Fruit fly (Drosophila melanogaster): ENCODE measurements around the gene CG15544.

DNA sequence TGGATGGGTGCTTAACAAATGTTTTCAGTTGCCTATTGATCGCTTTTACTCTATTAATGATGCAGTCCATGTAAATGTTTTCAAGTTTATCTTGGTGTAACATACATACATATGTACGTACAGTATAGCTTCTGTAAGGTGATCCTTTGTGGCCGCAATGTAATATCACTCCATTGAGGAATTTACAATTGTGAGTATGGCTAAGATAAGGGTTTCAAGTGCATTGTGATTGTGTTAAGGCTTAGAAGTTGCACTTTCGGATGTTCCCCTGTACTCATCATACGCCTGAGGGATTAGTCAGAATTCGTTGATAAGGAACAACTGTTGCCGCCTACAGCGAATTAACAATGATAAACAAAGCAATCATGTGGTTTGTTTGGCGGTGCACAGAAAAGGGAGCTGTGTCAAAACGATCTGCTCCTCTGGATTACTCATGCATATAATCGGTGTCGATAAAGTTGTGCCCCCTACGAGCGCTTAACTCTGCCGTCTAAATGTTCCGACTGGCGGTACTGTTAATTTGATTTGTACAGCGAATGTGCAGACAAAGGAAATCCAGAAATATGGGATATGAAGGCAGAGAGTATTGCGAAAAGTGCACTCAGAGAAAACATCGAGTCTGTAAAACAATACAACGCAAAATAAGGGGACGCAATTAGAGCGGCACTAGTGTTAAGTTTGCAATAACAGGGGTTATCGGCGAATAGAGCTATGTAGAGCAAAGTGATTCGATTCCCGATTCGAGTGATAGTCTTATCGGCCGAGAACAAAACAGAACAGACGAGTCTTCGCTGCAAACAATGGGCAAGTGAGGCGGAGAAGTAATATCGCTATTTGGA is 60.3 kb downstream of the CG15544 start:
- peak; percentile 58 for TF ChIP-seq CG8944 (GFP tag; optimal IDR thresholded peaks at IDR 0.05)
- peak; percentile 59 for TF ChIP-seq CG12391 (tag; optimal IDR thresholded peaks at IDR 0.05)
- peak; percentile 59 for TF ChIP-seq E2f1 (GFP tag; IDR thresholded peaks at IDR 0.05)
- TF ChIP-seq CG1603 (tag; optimal IDR thresholded peaks at IDR 0.05) = no peak

All from whole organism, embryonic.